Worm (Caenorhabditis elegans) whole organism, young adult: Measurements from ENCODE around the gene rfth-1.

Experiments
- F23B12.7 ChIP-seq: sonication (generic microtip); optimal IDR thresholded peaks from 2 replicates; lab custom pipeline; 2017; ENCODE audit warnings: missing genetic modification characterization, mild to moderate bottlenecking, missing compliant biosample characterization, antibody characterized with exemption, moderate library complexity; ENCODE audit not compliant: insufficient read depth
- ama-1 ChIP-seq, 3 experiments: fragments of 150-350 bp in 1 of 3; sonication (generic microtip) in 2 of 3; optimal IDR thresholded peaks; 2 replicates each; lab custom pipeline; 2014 to 2018; ENCODE audit warnings: missing biosample characterization in 2 of 3, missing genetic modification characterization in 2 of 3, missing genetic modification reagents in 2 of 3
- bed-2 ChIP-seq: fragments of 200-800 bp; sonication (Bioruptor generic); IDR thresholded peaks from 2 replicates; pipeline ENCODE4 v1.3.6; 2022; ENCODE audit warnings: missing genetic modification reagents, missing genetic modification characterization, missing compliant biosample characterization
- madf-8 ChIP-seq: fragments of 200-800 bp; sonication (Bioruptor generic); conservative IDR thresholded peaks from 2 replicates; pipeline ENCODE4 v1.3.6; 2022; ENCODE audit warnings: missing genetic modification reagents, missing genetic modification characterization, missing compliant biosample characterization
- pbrm-1 ChIP-seq: fragments of 200-800 bp; sonication (Bioruptor generic); IDR thresholded peaks from 2 replicates; pipeline ENCODE4 v1.3.6; 2022; ENCODE audit warnings: missing genetic modification reagents, missing genetic modification characterization, missing compliant biosample characterization
- sdz-38 ChIP-seq: sonication (generic microtip); optimal IDR thresholded peaks from 2 replicates; lab custom pipeline; 2016; ENCODE audit warnings: missing genotype, missing genetic modification characterization, missing compliant biosample characterization
- snpc-4 ChIP-seq, 5 experiments: fragments of 150-350 bp in 1 of 5; sonication (generic microtip) in 4 of 5; optimal IDR thresholded peaks; 2 replicates each; lab custom pipeline; 2014 to 2018; ENCODE audit warnings: missing genetic modification characterization in 5 of 5, missing biosample characterization in 3 of 5, antibody characterized with exemption in 2 of 5, mild to moderate bottlenecking in 2 of 5, missing compliant biosample characterization in 2 of 5, missing genotype in 2 of 5, moderate library complexity in 2 of 5, missing genetic modification reagents in 1 of 5
- somi-1 ChIP-seq: fragments of 200-800 bp; sonication (Bioruptor generic); optimal IDR thresholded peaks from 2 replicates; lab custom pipeline; 2018; ENCODE audit warnings: mild to moderate bottlenecking, missing genetic modification characterization, missing compliant biosample characterization
- tbp1 ChIP-seq: fragments of 200-800 bp; sonication (Bioruptor generic); optimal IDR thresholded peaks from 2 replicates; lab custom pipeline; 2018; ENCODE audit warnings: mild to moderate bottlenecking, missing genetic modification characterization, missing compliant biosample characterization

DNA sequence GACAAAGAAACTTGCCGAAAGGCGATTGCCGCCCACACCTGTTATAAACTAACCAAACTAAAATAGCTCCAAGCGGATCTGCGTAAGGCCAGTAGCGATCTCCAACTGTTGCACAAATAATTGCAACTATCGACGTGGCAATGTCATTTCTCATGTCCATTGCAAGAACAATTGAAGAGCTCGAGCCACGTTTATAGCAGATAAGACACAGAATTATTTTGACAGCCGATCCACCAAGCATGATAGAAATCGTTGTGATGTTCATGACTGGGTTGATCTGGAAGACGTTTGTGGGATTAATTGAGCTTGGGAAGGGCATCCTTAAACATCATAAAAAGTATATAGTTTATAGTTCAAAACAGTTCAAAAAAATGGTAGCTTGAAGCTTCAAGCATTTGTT is 31.9 kb upstream of the rfth-1 start:
- TF ChIP-seq F23B12.7 (tag; lab: Kevin White, UChicago) (no peak), pbrm-1 (GFP tag; lab: Robert Waterston, UW) (no peak), bed-2 (GFP tag; lab: Robert Waterston, UW) (no peak), snpc-4 (GFP tag; optimal IDR thresholded peaks at IDR 0.05; lab: Kevin White, UChicago) (no peak), snpc-4 (tag; optimal IDR thresholded peaks at IDR 0.05; lab: Kevin White, UChicago) (no peak), sdz-38 (tag; lab: Kevin White, UChicago) (no peak), somi-1 (no peak), madf-8 (GFP tag; lab: Robert Waterston, UW) (no peak), ama-1 (optimal IDR thresholded peaks at IDR 0.05; lab: Kevin White, UChicago) (no peak), ama-1 (GFP tag; optimal IDR thresholded peaks at IDR 0.05; lab: Kevin White, UChicago) (no peak), tbp1 (GFP tag; lab: Kevin White, UChicago) (no peak)
